Fruit fly (Drosophila melanogaster): ENCODE data around the gene CG7778.

Gene CG7778

dm6 chr2L:8364006-8364956, 17.9 kb downstream of the CG7778 start, which contains the start of the genes RpS13 and CSN8 (continued):
- peak; percentile 70 for TF ChIP-seq phol (tag; optimal IDR thresholded peaks at IDR 0.05)
- no peak for TF ChIP-seq seq (GFP tag; IDR thresholded peaks at IDR 0.05)
- no peak for TF ChIP-seq CG16863 (GFP tag; optimal IDR thresholded peaks at IDR 0.05)
- TF ChIP-seq row (GFP tag; IDR thresholded peaks at IDR 0.05) = peak; percentile 49
- TF ChIP-seq GATAe (GFP tag; conservative IDR thresholded peaks at IDR 0.05) = no peak
- TF ChIP-seq ara (GFP tag; IDR thresholded peaks at IDR 0.05) = no peak
- TF ChIP-seq trem (tag; optimal IDR thresholded peaks at IDR 0.05) = peak; percentile 87
- TF ChIP-seq CG11456 (GFP tag; IDR thresholded peaks at IDR 0.05) = no peak
- TF ChIP-seq tgo (GFP tag; IDR thresholded peaks at IDR 0.05) = no peak
- TF ChIP-seq CG12236 (GFP tag; optimal IDR thresholded peaks at IDR 0.05) = no peak
- no peak for TF ChIP-seq Atf-2 (GFP tag; optimal IDR thresholded peaks at IDR 0.05)
- TF ChIP-seq ERR (GFP tag; optimal IDR thresholded peaks at IDR 0.05) = no peak
- TF ChIP-seq CG8478 (optimal IDR thresholded peaks at IDR 0.05) = no peak
- TF ChIP-seq hbn (GFP tag; IDR thresholded peaks at IDR 0.05; ENCODE audit: partially characterized antibody) = peak; percentile 93
- TF ChIP-seq Doc3 (GFP tag; IDR thresholded peaks at IDR 0.05; ENCODE audit: partially characterized antibody) = peak; percentile 93
- TF ChIP-seq scrt (GFP tag; optimal IDR thresholded peaks at IDR 0.05) = peak; percentile 10
- no peak for TF ChIP-seq CG7987 (GFP tag; optimal IDR thresholded peaks at IDR 0.05)
- no peak for TF ChIP-seq sens-2 (GFP tag; IDR thresholded peaks at IDR 0.05)
- no peak for TF ChIP-seq ab (GFP tag; optimal IDR thresholded peaks at IDR 0.05)
- no peak for TF ChIP-seq CG14965 (GFP tag; optimal IDR thresholded peaks at IDR 0.05; ENCODE audit: borderline replicate concordance)
- TF ChIP-seq kay (GFP tag; optimal IDR thresholded peaks at IDR 0.05) = no peak
- TF ChIP-seq disco-r (GFP tag; optimal IDR thresholded peaks at IDR 0.05) = no peak
- TF ChIP-seq insv (GFP tag; optimal IDR thresholded peaks at IDR 0.05) = peak in 1 of 2 experiments; percentile 40
- no peak for TF ChIP-seq H2.0 (GFP tag; IDR thresholded peaks at IDR 0.05)
- no peak for TF ChIP-seq ems (GFP tag; optimal IDR thresholded peaks at IDR 0.05)
- TF ChIP-seq Vsx1 (GFP tag; optimal IDR thresholded peaks at IDR 0.05) = peak; percentile 46
- TF ChIP-seq CG8089 (GFP tag; optimal IDR thresholded peaks at IDR 0.05) = no peak
- TF ChIP-seq crp (GFP tag; optimal IDR thresholded peaks at IDR 0.05) = no peak
- TF ChIP-seq CG10431 (GFP tag; optimal IDR thresholded peaks at IDR 0.05) = no peak
- TF ChIP-seq p53 (GFP tag; optimal IDR thresholded peaks at IDR 0.05) = no peak
- peak; percentile 31 for TF ChIP-seq Meics (GFP tag; optimal IDR thresholded peaks at IDR 0.05)
- peak; percentile 35 for TF ChIP-seq abd-A (tag; optimal IDR thresholded peaks at IDR 0.05)
- TF ChIP-seq CG17385 (GFP tag; optimal IDR thresholded peaks at IDR 0.05) = peak; percentile 29
- no peak for TF ChIP-seq CG3838 (GFP tag; optimal IDR thresholded peaks at IDR 0.05)
- peak; percentile 36 for TF ChIP-seq zen (tag; optimal IDR thresholded peaks at IDR 0.05)
- TF ChIP-seq CG7786 (GFP tag; optimal IDR thresholded peaks at IDR 0.05) = no peak
- TF ChIP-seq CG16815 (GFP tag; optimal IDR thresholded peaks at IDR 0.05) = no peak
- TF ChIP-seq Med (GFP tag) = peak; percentile 61
- peak; percentile 56 for TF ChIP-seq CG12299 (tag; optimal IDR thresholded peaks at IDR 0.05)
- no peak for TF ChIP-seq CG30431 (GFP tag; optimal IDR thresholded peaks at IDR 0.05)
- no peak for TF ChIP-seq CG4730 (GFP tag; IDR thresholded peaks at IDR 0.05)
- TF ChIP-seq HHEX (GFP tag; optimal IDR thresholded peaks at IDR 0.05) = no peak
- peak; percentile 93 for TF ChIP-seq CG34224 (GFP tag; IDR thresholded peaks at IDR 0.05; ENCODE audit: partially characterized antibody)
- TF ChIP-seq HmgZ (tag; optimal IDR thresholded peaks at IDR 0.05) = peak; percentile 36
- peak; percentile 5 for TF ChIP-seq CG13424 (tag; optimal IDR thresholded peaks at IDR 0.05)
- peak; percentile 59 for TF ChIP-seq CG6765 (GFP tag; optimal IDR thresholded peaks at IDR 0.05)
- no peak for TF ChIP-seq CG15269 (tag; optimal IDR thresholded peaks at IDR 0.05)
- TF ChIP-seq org-1 (GFP tag; optimal IDR thresholded peaks at IDR 0.05) = no peak
- no peak for TF ChIP-seq kah (GFP tag; optimal IDR thresholded peaks at IDR 0.05)

Measured in whole organism, embryonic.